Worm (Caenorhabditis elegans) whole organism, early embryonic: ENCODE measurements around the gene mbf-1.

Experiments used
- B0310.2 ChIP-seq: sonication (generic microtip); optimal IDR thresholded peaks from 2 replicates; lab custom pipeline; 2016; ENCODE audit warnings: mild to moderate bottlenecking, missing genetic modification characterization, missing compliant biosample characterization
- F13C5.2 ChIP-seq: sonication (generic microtip); optimal IDR thresholded peaks from 2 replicates; lab custom pipeline; 2017; ENCODE audit warnings: mild to moderate bottlenecking, missing genetic modification characterization, inconsistent platforms, missing compliant biosample characterization
- aly-1 ChIP-seq: sonication (generic microtip); optimal IDR thresholded peaks from 2 replicates; lab custom pipeline; 2016; ENCODE audit warnings: missing genetic modification characterization, missing compliant biosample characterization
- ama-1 ChIP-seq: fragments of 150-350 bp; optimal IDR thresholded peaks from 2 replicates; lab custom pipeline; 2014
- flt-1 ChIP-seq: fragments of 200-800 bp; sonication (Bioruptor generic); IDR thresholded peaks from 2 replicates; pipeline ENCODE4 v1.3.6; 2022; ENCODE audit warnings: missing genetic modification characterization, missing compliant biosample characterization
- hmbx-1 ChIP-seq: sonication (generic microtip); optimal IDR thresholded peaks from 2 replicates; lab custom pipeline; 2016; ENCODE audit warnings: mild to moderate bottlenecking, missing genetic modification characterization, missing compliant biosample characterization
- hmg-4 ChIP-seq: fragments of 200-800 bp; sonication (Bioruptor generic); optimal IDR thresholded peaks from 2 replicates; lab custom pipeline; 2018; ENCODE audit warnings: mild to moderate bottlenecking, missing genetic modification characterization, missing compliant biosample characterization
- hnd-1 ChIP-seq: sonication (generic microtip); optimal IDR thresholded peaks from 2 replicates; lab custom pipeline; 2016; ENCODE audit warnings: missing genetic modification characterization, missing compliant biosample characterization
- pes-1 ChIP-seq: fragments of 200-800 bp; sonication (Bioruptor generic); IDR thresholded peaks from 2 replicates; pipeline ENCODE4 v1.3.6; 2022; ENCODE audit warnings: missing genetic modification reagents, missing genetic modification characterization, missing compliant biosample characterization
- tbx-11 ChIP-seq: fragments of 200-800 bp; sonication (Bioruptor generic); IDR thresholded peaks from 2 replicates; pipeline ENCODE4 v1.3.6; 2022; ENCODE audit warnings: missing genetic modification characterization, missing compliant biosample characterization
- tbx-37 ChIP-seq: fragments of 200-800 bp; sonication (Bioruptor generic); conservative IDR thresholded peaks from 2 replicates; pipeline ENCODE4 v1.3.6; 2022; ENCODE audit warnings: missing genetic modification reagents, missing genetic modification characterization, missing compliant biosample characterization
- tra-4 ChIP-seq: sonication (generic microtip); optimal IDR thresholded peaks from 2 replicates; lab custom pipeline; 2017; ENCODE audit warnings: missing genetic modification characterization, missing compliant biosample characterization

DNA sequence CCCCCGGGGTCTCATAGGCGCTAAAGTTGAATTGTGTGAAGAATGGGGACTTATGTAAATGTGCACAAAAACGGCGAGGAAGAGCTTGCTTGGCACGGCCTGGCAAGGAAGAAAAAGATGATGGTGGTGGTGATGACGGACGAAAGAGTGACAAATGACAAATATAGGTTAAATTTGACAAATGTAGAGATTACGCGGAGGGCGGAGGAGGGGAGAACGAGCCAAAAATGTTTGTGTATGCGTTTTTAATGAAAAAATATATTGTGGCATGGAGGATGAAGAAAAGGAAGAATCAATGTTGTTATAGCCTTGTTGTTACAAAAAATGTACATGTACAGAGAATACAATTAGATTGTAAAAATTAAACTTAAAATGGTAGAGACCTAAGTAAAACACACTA is 6.7 kb upstream of the mbf-1 start:
- TF ChIP-seq tra-4 (no peak), ama-1 (lab: Kevin White, UChicago) (no peak), hnd-1 (no peak), B0310.2 (tag; lab: Kevin White, UChicago) (no peak), hmbx-1 (tag; lab: Kevin White, UChicago) (no peak), pes-1 (no peak), hmg-4 (no peak), aly-1 (no peak), tbx-11 (no peak), F13C5.2 (no peak), tbx-37 (GFP tag; lab: Robert Waterston, UW) (no peak), flt-1 (GFP tag; lab: Robert Waterston, UW) (no peak)
